Worm (Caenorhabditis elegans) whole organism, young adult: ENCODE measurements around the gene F38B6.3.

Experiments
- D2030.7 ChIP-seq: fragments of 200-800 bp; sonication (Bioruptor generic); IDR thresholded peaks from 2 replicates; pipeline ENCODE4 v1.3.6; 2022; ENCODE audit warnings: missing genetic modification reagents, missing genetic modification characterization, missing compliant biosample characterization
- F22D6.2 ChIP-seq: sonication (generic microtip); optimal IDR thresholded peaks from 2 replicates; lab custom pipeline; 2016; ENCODE audit warnings: mild to moderate bottlenecking, missing genetic modification characterization, missing compliant biosample characterization
- F39B2.1 ChIP-seq: fragments of 200-800 bp; sonication (Bioruptor generic); IDR thresholded peaks from 2 replicates; pipeline ENCODE4 v1.3.6; 2022; ENCODE audit warnings: missing genetic modification reagents, missing genetic modification characterization, missing compliant biosample characterization
- F57A8.1 ChIP-seq: fragments of 200-800 bp; sonication (Bioruptor generic); optimal IDR thresholded peaks from 2 replicates; lab custom pipeline; 2018; ENCODE audit warnings: mild to moderate bottlenecking, missing genetic modification characterization, moderate library complexity, missing compliant biosample characterization
- K12H6.12 ChIP-seq: fragments of 200-800 bp; sonication (Bioruptor generic); optimal IDR thresholded peaks from 2 replicates; lab custom pipeline; 2018; ENCODE audit warnings: mild to moderate bottlenecking, missing genetic modification characterization, missing compliant biosample characterization
- Y53G8AR.9 ChIP-seq: fragments of 200-800 bp; sonication (Bioruptor generic); conservative IDR thresholded peaks from 2 replicates; pipeline ENCODE4 v1.3.6; 2022; ENCODE audit warnings: missing genetic modification reagents, missing genetic modification characterization, missing compliant biosample characterization
- Y56A3A.18 ChIP-seq: fragments of 200-800 bp; sonication (Bioruptor generic); IDR thresholded peaks from 2 replicates; pipeline ENCODE4 v1.3.6; 2022; ENCODE audit warnings: missing genetic modification reagents, missing genetic modification characterization, missing compliant biosample characterization
- Y79H2A.3 ChIP-seq: fragments of 200-800 bp; sonication (Bioruptor generic); conservative IDR thresholded peaks from 2 replicates; pipeline ENCODE4 v1.3.6; 2022; ENCODE audit warnings: missing genetic modification reagents, missing genetic modification characterization, missing compliant biosample characterization
- ZK185.1 ChIP-seq: sonication (generic microtip); optimal IDR thresholded peaks from 2 replicates; lab custom pipeline; 2016; ENCODE audit warnings: mild to moderate bottlenecking, missing genetic modification characterization, missing compliant biosample characterization; ENCODE audit not compliant: poor library complexity, severe bottlenecking
- ama-1 ChIP-seq, 3 experiments: fragments of 150-350 bp in 1 of 3; sonication (generic microtip) in 2 of 3; optimal IDR thresholded peaks; 2 replicates each; lab custom pipeline; 2014 to 2018; ENCODE audit warnings: missing biosample characterization in 2 of 3, missing genetic modification characterization in 2 of 3, missing genetic modification reagents in 2 of 3
- aptf-3 ChIP-seq: fragments of 200-800 bp; sonication (Bioruptor generic); IDR thresholded peaks from 2 replicates; pipeline ENCODE4 v1.3.6; 2022; ENCODE audit warnings: missing genetic modification characterization, missing compliant biosample characterization
- athp-1 ChIP-seq: sonication (generic microtip); optimal IDR thresholded peaks from 2 replicates; lab custom pipeline; 2017; ENCODE audit warnings: mild to moderate bottlenecking, missing genetic modification characterization, missing compliant biosample characterization
- bed-2 ChIP-seq: fragments of 200-800 bp; sonication (Bioruptor generic); IDR thresholded peaks from 2 replicates; pipeline ENCODE4 v1.3.6; 2022; ENCODE audit warnings: missing genetic modification reagents, missing genetic modification characterization, missing compliant biosample characterization
- ccch-3 ChIP-seq: fragments of 200-800 bp; sonication (Bioruptor generic); optimal IDR thresholded peaks from 2 replicates; lab custom pipeline; 2018; ENCODE audit warnings: mild to moderate bottlenecking, missing genetic modification characterization, missing compliant biosample characterization
- ceh-40 ChIP-seq: fragments of 200-800 bp; sonication (Bioruptor generic); IDR thresholded peaks from 2 replicates; pipeline ENCODE4 v1.3.6; 2022; ENCODE audit warnings: missing genetic modification characterization, missing compliant biosample characterization
- die-1 ChIP-seq: sonication (generic microtip); optimal IDR thresholded peaks from 2 replicates; lab custom pipeline; 2016; ENCODE audit warnings: missing genotype, mild to moderate bottlenecking, missing genetic modification characterization, missing compliant biosample characterization
- efl-1 ChIP-seq: fragments of 150-350 bp; optimal IDR thresholded peaks from 2 replicates; lab custom pipeline; 2014; ENCODE audit warnings: missing biosample characterization, missing genetic modification reagents, missing genetic modification characterization
- hlh-12 ChIP-seq: sonication (generic microtip); optimal IDR thresholded peaks from 2 replicates; lab custom pipeline; 2016; ENCODE audit warnings: missing genetic modification characterization, missing compliant biosample characterization
- hmg-1.2 ChIP-seq: fragments of 200-800 bp; sonication (Bioruptor generic); IDR thresholded peaks from 2 replicates; pipeline ENCODE4 v1.3.6; 2022; ENCODE audit warnings: missing genetic modification reagents, missing genetic modification characterization, missing compliant biosample characterization
- hmg-20 ChIP-seq: fragments of 200-800 bp; sonication (Bioruptor generic); IDR thresholded peaks from 2 replicates; pipeline ENCODE4 v1.3.6; 2022; ENCODE audit warnings: missing genetic modification reagents, missing genetic modification characterization, missing compliant biosample characterization
- hrde-1 ChIP-seq: sonication (generic microtip); optimal IDR thresholded peaks from 2 replicates; lab custom pipeline; 2016; ENCODE audit warnings: missing genetic modification characterization, mild to moderate bottlenecking, missing compliant biosample characterization, moderate library complexity, missing genotype, missing genetic modification reagents, borderline replicate concordance
- hsf-1 ChIP-seq: fragments of 200-800 bp; sonication (Bioruptor generic); IDR thresholded peaks from 2 replicates; pipeline ENCODE4 v1.3.6; 2022; ENCODE audit warnings: missing genetic modification reagents, missing genetic modification characterization, missing compliant biosample characterization
- let-526 ChIP-seq: fragments of 200-800 bp; sonication (Bioruptor generic); IDR thresholded peaks from 2 replicates; pipeline ENCODE4 v1.3.6; 2022; ENCODE audit warnings: missing genetic modification reagents, missing genetic modification characterization, missing compliant biosample characterization
- let-607 ChIP-seq, 2 experiments: fragments of 200-800 bp in 1 of 2; sonication (Bioruptor generic) in 1 of 2; sonication (generic microtip) in 1 of 2; optimal IDR thresholded peaks; 2 replicates each; lab custom pipeline; 2016 to 2018; ENCODE audit warnings: mild to moderate bottlenecking in 2 of 2, missing compliant biosample characterization in 2 of 2, missing genetic modification characterization in 2 of 2, moderate library complexity in 2 of 2, missing genotype in 1 of 2
- lin-35 ChIP-seq, 3 experiments: fragments of 150-350 bp in 2 of 3; sonication (generic microtip) in 1 of 3; optimal IDR thresholded peaks; 2 replicates each; lab custom pipeline; 2014 to 2018; ENCODE audit warnings: missing biosample characterization in 3 of 3, missing genetic modification characterization in 3 of 3, missing genetic modification reagents in 3 of 3
- lsy-27 ChIP-seq: sonication (generic microtip); optimal IDR thresholded peaks from 2 replicates; lab custom pipeline; 2017; ENCODE audit warnings: missing genetic modification characterization, mild to moderate bottlenecking, missing compliant biosample characterization, antibody characterized with exemption, missing genotype, borderline replicate concordance; ENCODE audit not compliant: insufficient read depth
- madf-6 ChIP-seq: fragments of 200-800 bp; sonication (Bioruptor generic); IDR thresholded peaks from 2 replicates; pipeline ENCODE4 v1.3.6; 2022; ENCODE audit warnings: missing genetic modification reagents, missing genetic modification characterization, missing compliant biosample characterization
- madf-8 ChIP-seq: fragments of 200-800 bp; sonication (Bioruptor generic); conservative IDR thresholded peaks from 2 replicates; pipeline ENCODE4 v1.3.6; 2022; ENCODE audit warnings: missing genetic modification reagents, missing genetic modification characterization, missing compliant biosample characterization
- mel-28 ChIP-seq: sonication (generic microtip); optimal IDR thresholded peaks from 2 replicates; lab custom pipeline; 2016; ENCODE audit warnings: borderline replicate concordance, mild to moderate bottlenecking, missing genetic modification characterization, missing compliant biosample characterization
- nhr-80 ChIP-seq: sonication (generic microtip); optimal IDR thresholded peaks from 2 replicates; lab custom pipeline; 2016; ENCODE audit warnings: missing genetic modification characterization, missing compliant biosample characterization
- repo-1 ChIP-seq: sonication (generic microtip); optimal IDR thresholded peaks from 2 replicates; lab custom pipeline; 2017; ENCODE audit warnings: mild to moderate bottlenecking, missing genetic modification characterization, missing compliant biosample characterization
- sdz-38 ChIP-seq: sonication (generic microtip); optimal IDR thresholded peaks from 2 replicates; lab custom pipeline; 2016; ENCODE audit warnings: missing genotype, missing genetic modification characterization, missing compliant biosample characterization
- sea-2 ChIP-seq: fragments of 200-800 bp; sonication (Bioruptor generic); IDR thresholded peaks from 2 replicates; pipeline ENCODE4 v1.3.6; 2022; ENCODE audit warnings: missing genetic modification characterization, missing compliant biosample characterization
- snpc-4 ChIP-seq, 5 experiments: fragments of 150-350 bp in 1 of 5; sonication (generic microtip) in 4 of 5; optimal IDR thresholded peaks; 2 replicates each; lab custom pipeline; 2014 to 2018; ENCODE audit warnings: missing genetic modification characterization in 5 of 5, missing biosample characterization in 3 of 5, antibody characterized with exemption in 2 of 5, mild to moderate bottlenecking in 2 of 5, missing compliant biosample characterization in 2 of 5, missing genotype in 2 of 5, moderate library complexity in 2 of 5, missing genetic modification reagents in 1 of 5
- zfh-2 ChIP-seq: fragments of 200-800 bp; sonication (Bioruptor generic); conservative IDR thresholded peaks from 2 replicates; pipeline ENCODE4 v1.3.6; 2022; ENCODE audit warnings: missing genetic modification reagents, missing genetic modification characterization, missing compliant biosample characterization
- ztf-25 ChIP-seq: fragments of 200-800 bp; sonication (Bioruptor generic); IDR thresholded peaks from 2 replicates; pipeline ENCODE4 v1.3.6; 2022; ENCODE audit warnings: missing genetic modification reagents, missing genetic modification characterization, missing compliant biosample characterization

The F38B6.3 gene

ce11 chrX:6671717-6672116 is 21.7 kb upstream of the F38B6.3 start:
- TF ChIP-seq hrde-1 (tag; lab: Kevin White, UChicago) (no peak), ama-1 (optimal IDR thresholded peaks at IDR 0.05; lab: Kevin White, UChicago) (no peak), ama-1 (GFP tag; optimal IDR thresholded peaks at IDR 0.05; lab: Kevin White, UChicago) (no peak), athp-1 (no peak), F39B2.1 (GFP tag; lab: Robert Waterston, UW) (no peak)

DNA sequence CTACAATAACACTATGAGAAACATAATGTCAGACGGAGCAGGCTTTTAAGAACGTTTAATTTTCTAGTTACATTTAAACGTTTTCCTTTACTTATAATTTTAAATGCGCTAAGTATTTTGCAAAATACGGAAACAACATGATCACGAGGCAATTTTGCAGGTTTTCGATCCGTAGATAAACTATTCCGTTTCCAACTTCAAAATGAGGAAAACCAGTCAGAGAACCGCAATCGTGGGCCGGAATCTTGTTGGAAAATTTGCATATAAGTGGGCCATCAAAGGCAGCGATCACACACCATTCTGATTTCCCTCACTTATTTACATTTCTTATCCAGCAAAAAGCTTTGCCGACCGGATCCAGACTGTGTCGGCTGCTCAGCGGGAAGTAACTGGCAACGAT is 20.9 kb upstream of the F38B6.3 start, which contains the start of gene col-172:
Gene col-172, plus strand, starts transcription at position 301 of the 400 bp plus-strand sequence.
- TF ChIP-seq hlh-12 (tag; lab: Kevin White, UChicago) = no peak

- TF ChIP-seq nhr-80 (peak; percentile 63), let-607 (tag; optimal IDR thresholded peaks at IDR 0.05; lab: Kevin White, UChicago) (no peak), Y56A3A.18 (GFP tag; lab: Robert Waterston, UW) (no peak)
Measured at ce11 chrX:6674333-6674919, 19.0 kb upstream of the F38B6.3 start, which contains the start of gene F38B6.4. F38B6.4 (plus strand) TSS chrX:6674869.

- TF ChIP-seq nhr-80 (no peak), madf-6 (GFP tag; lab: Robert Waterston, UW) (no peak), aptf-3 (GFP tag; lab: Robert Waterston, UW) (no peak), let-526 (GFP tag; lab: Robert Waterston, UW) (no peak), hmg-20 (GFP tag; lab: Robert Waterston, UW) (no peak), ztf-25 (GFP tag; lab: Robert Waterston, UW) (no peak), sdz-38 (tag; lab: Kevin White, UChicago) (no peak), Y79H2A.3 (no peak), repo-1 (no peak), ceh-40 (GFP tag; lab: Robert Waterston, UW) (no peak), snpc-4 (GFP tag; optimal IDR thresholded peaks at IDR 0.05; lab: Kevin White, UChicago) (no peak), snpc-4 (tag; optimal IDR thresholded peaks at IDR 0.05; lab: Kevin White, UChicago) (no peak), bed-2 (no peak), lsy-27 (tag; lab: Kevin White, UChicago) (no peak), F22D6.2 (tag; lab: Kevin White, UChicago) (no peak), hsf-1 (GFP tag; lab: Robert Waterston, UW) (no peak), F57A8.1 (GFP tag; lab: Kevin White, UChicago) (no peak), madf-8 (GFP tag; lab: Robert Waterston, UW) (no peak), K12H6.12 (tag; lab: Kevin White, UChicago) (no peak)
Measured at ce11 chrX:6682683-6683082, 10.7 kb upstream of the F38B6.3 start, which contains the start of gene F38B6.8. F38B6.8 (minus strand) TSS chrX:6682783.

- no peak for TF ChIP-seq F39B2.1 (GFP tag; lab: Robert Waterston, UW)
- no peak for TF ChIP-seq ZK185.1 (tag; lab: Kevin White, UChicago)
- no peak for TF ChIP-seq Y53G8AR.9 (GFP tag; lab: Robert Waterston, UW)
- no peak for TF ChIP-seq sea-2 (GFP tag; lab: Robert Waterston, UW)
- TF ChIP-seq Y79H2A.3 = no peak
- TF ChIP-seq, all 124 proteins: peak for 0
Measured at ce11 chrX:6687345-6687744, 6.1 kb upstream of the F38B6.3 start.

ce11 chrX:6687756-6688155 is 5.7 kb upstream of the F38B6.3 start:
- no peak for TF ChIP-seq ZK185.1 (tag; lab: Kevin White, UChicago)
- no peak for TF ChIP-seq die-1 (tag; lab: Kevin White, UChicago)
- TF ChIP-seq mel-28 = no peak
- no peak for TF ChIP-seq F39B2.1 (GFP tag; lab: Robert Waterston, UW)
- no peak for TF ChIP-seq zfh-2 (GFP tag; lab: Robert Waterston, UW)
- no peak for TF ChIP-seq hmg-1.2 (GFP tag; lab: Robert Waterston, UW)
- no peak for TF ChIP-seq lin-35 (GFP tag; optimal IDR thresholded peaks at IDR 0.05; lab: Kevin White, UChicago)
- TF ChIP-seq ccch-3 = no peak
- no peak for TF ChIP-seq efl-1 (GFP tag; lab: Kevin White, UChicago)
- TF ChIP-seq D2030.7 (GFP tag; lab: Robert Waterston, UW) = no peak
